Fruit fly (Drosophila melanogaster) whole organism, embryonic: Measurements from ENCODE around the gene ArgRS-m.

Experiments used
- Aef1 ChIP-seq: fragments of 200-800 bp; sonication (Bioruptor generic); IDR thresholded peaks from 3 replicates; pipeline ENCODE4 v1.3.6; 2022; ENCODE audit warnings: missing biosample characterization, missing genetic modification characterization
- Blimp-1 ChIP-seq: fragments of 200-800 bp; sonication (Bioruptor generic); optimal IDR thresholded peaks from 3 replicates; lab custom pipeline; 2018; ENCODE audit warnings: missing biosample characterization, missing genetic modification characterization, mild to moderate bottlenecking, moderate library complexity, missing genetic modification reagents
- CG11398 ChIP-seq: fragments of 200-800 bp; sonication (Bioruptor generic); optimal IDR thresholded peaks from 2 replicates; lab custom pipeline; 2016; ENCODE audit warnings: missing biosample characterization, missing genetic modification characterization
- CG12769 ChIP-seq: fragments of 200-800 bp; sonication (Bioruptor generic); optimal IDR thresholded peaks from 2 replicates; lab custom pipeline; 2019; ENCODE audit warnings: missing biosample characterization, mild to moderate bottlenecking, missing genetic modification characterization, moderate library complexity
- CG15011 ChIP-seq: fragments of 200-800 bp; sonication (Bioruptor generic); optimal IDR thresholded peaks from 3 replicates; lab custom pipeline; 2018; ENCODE audit warnings: missing biosample characterization, mild to moderate bottlenecking, missing genetic modification characterization
- CG15601 ChIP-seq: fragments of 200-800 bp; sonication (Bioruptor generic); optimal IDR thresholded peaks from 3 replicates; lab custom pipeline; 2019; ENCODE audit warnings: missing biosample characterization, mild to moderate bottlenecking, missing genetic modification characterization, moderate library complexity
- CG17912 ChIP-seq: fragments of 200-800 bp; sonication (Bioruptor generic); optimal IDR thresholded peaks from 2 replicates; lab custom pipeline; 2018; ENCODE audit warnings: missing biosample characterization, mild to moderate bottlenecking, missing genetic modification characterization
- CG2202 ChIP-seq: fragments of 200-800 bp; sonication (Bioruptor generic); optimal IDR thresholded peaks from 2 replicates; lab custom pipeline; 2018; ENCODE audit warnings: missing biosample characterization, mild to moderate bottlenecking, missing genetic modification characterization
- CG30020 ChIP-seq: fragments of 200-800 bp; optimal IDR thresholded peaks from 2 replicates; lab custom pipeline; 2019; ENCODE audit warnings: missing biosample characterization, mild to moderate bottlenecking, missing genetic modification characterization, moderate library complexity
- CG34376 ChIP-seq: fragments of 200-800 bp; sonication (Bioruptor generic); optimal IDR thresholded peaks from 2 replicates; lab custom pipeline; 2018; ENCODE audit warnings: missing biosample characterization, mild to moderate bottlenecking, missing genetic modification characterization
- CG34422 ChIP-seq: fragments of 200-800 bp; sonication (Bioruptor generic); IDR thresholded peaks from 3 replicates; pipeline ENCODE4 v1.3.6; 2022; ENCODE audit warnings: missing biosample characterization, missing genetic modification characterization
- CG5180 ChIP-seq: fragments of 200-800 bp; sonication (Bioruptor generic); optimal IDR thresholded peaks from 3 replicates; lab custom pipeline; 2017; ENCODE audit warnings: missing biosample characterization, missing genetic modification characterization, mild to moderate bottlenecking, moderate library complexity, missing genetic modification reagents
- CG7357 ChIP-seq: fragments of 200-800 bp; sonication (Bioruptor generic); IDR thresholded peaks from 3 replicates; pipeline ENCODE4 v1.3.6; 2022; ENCODE audit warnings: missing biosample characterization, missing genetic modification characterization
- CG7556 ChIP-seq: fragments of 200-800 bp; sonication (Bioruptor generic); optimal IDR thresholded peaks from 2 replicates; lab custom pipeline; 2017; ENCODE audit warnings: missing biosample characterization, mild to moderate bottlenecking, missing genetic modification characterization
- CG8290 ChIP-seq, 3 experiments: fragments of 200-800 bp; sonication (Bioruptor generic); optimal IDR thresholded peaks; 2 replicates each; lab custom pipeline; 2016 to 2019; ENCODE audit warnings: missing biosample characterization in 3 of 3, missing genetic modification characterization in 3 of 3, mild to moderate bottlenecking in 2 of 3, moderate library complexity in 1 of 3
- CG8388 ChIP-seq: fragments of 200-800 bp; sonication (Bioruptor generic); optimal IDR thresholded peaks from 2 replicates; lab custom pipeline; 2019; ENCODE audit warnings: missing biosample characterization, mild to moderate bottlenecking, missing genetic modification characterization, moderate library complexity
- CHES-1-like ChIP-seq: fragments of 200-800 bp; sonication (Bioruptor generic); optimal IDR thresholded peaks from 2 replicates; lab custom pipeline; 2016; ENCODE audit warnings: missing biosample characterization, missing genetic modification characterization
- Chrac-16 ChIP-seq: fragments of 200-800 bp; sonication (Bioruptor generic); optimal IDR thresholded peaks from 3 replicates; lab custom pipeline; 2016; ENCODE audit warnings: missing biosample characterization, missing genetic modification characterization
- CkIIα-i1 ChIP-seq: fragments of 200-800 bp; sonication (Bioruptor generic); IDR thresholded peaks from 2 replicates; pipeline ENCODE4 v1.3.6; 2022; ENCODE audit warnings: missing biosample characterization, missing genetic modification characterization
- Deaf1 ChIP-seq: fragments of 200-800 bp; optimal IDR thresholded peaks from 3 replicates; lab custom pipeline; 2019; ENCODE audit warnings: missing biosample characterization, mild to moderate bottlenecking, missing genetic modification characterization, moderate library complexity
- Elba2 ChIP-seq: fragments of 200-800 bp; sonication (Bioruptor generic); optimal IDR thresholded peaks from 3 replicates; lab custom pipeline; 2016; ENCODE audit warnings: missing biosample characterization, missing genetic modification characterization
- GATAe ChIP-seq: fragments of 200-800 bp; sonication (Bioruptor generic); conservative IDR thresholded peaks from 2 replicates; pipeline ENCODE4 v1.3.6; 2022; ENCODE audit warnings: missing biosample characterization, missing genetic modification characterization
- HHEX ChIP-seq: fragments of 200-800 bp; sonication (Bioruptor generic); optimal IDR thresholded peaks from 3 replicates; lab custom pipeline; 2017; ENCODE audit warnings: missing biosample characterization, mild to moderate bottlenecking, missing genetic modification characterization, missing genetic modification reagents
- Lhr ChIP-seq: fragments of 200-800 bp; sonication (Bioruptor generic); optimal IDR thresholded peaks from 3 replicates; lab custom pipeline; 2017; ENCODE audit warnings: mild to moderate bottlenecking, missing biosample characterization, missing genetic modification reagents, missing genetic modification characterization
- MESR4 ChIP-seq: fragments of 200-800 bp; sonication (Bioruptor generic); optimal IDR thresholded peaks from 2 replicates; lab custom pipeline; 2018; ENCODE audit warnings: missing biosample characterization, mild to moderate bottlenecking, missing genetic modification characterization, moderate library complexity
- Nf-YA ChIP-seq: fragments of 200-800 bp; sonication (Bioruptor generic); IDR thresholded peaks from 2 replicates; pipeline ENCODE4 v1.3.6; 2022; ENCODE audit warnings: missing biosample characterization, missing genetic modification characterization
- Pdp1 ChIP-seq, 2 experiments: fragments of 200-800 bp; sonication (Bioruptor generic); optimal IDR thresholded peaks; 3 replicates each; lab custom pipeline; 2016; ENCODE audit warnings: missing biosample characterization in 2 of 2, missing genetic modification characterization in 2 of 2, mild to moderate bottlenecking in 1 of 2, moderate library complexity in 1 of 2
- Tbp ChIP-seq: fragments of >200 bp; optimal IDR thresholded peaks from 2 replicates; lab custom pipeline; 2018; ENCODE audit warnings: missing biosample characterization, missing genetic modification characterization
- Trl ChIP-seq, 3 experiments: fragments of >200 bp in 2 of 3; fragments of 200-800 bp in 1 of 3; sonication (Bioruptor generic) in 1 of 3; optimal IDR thresholded peaks; 2 replicates in 1 of 3; 3 replicates in 2 of 3; lab custom pipeline; 2016 to 2017; ENCODE audit warnings: missing biosample characterization in 1 of 3, missing genetic modification characterization in 1 of 3
- Xbp1 ChIP-seq: fragments of 200-800 bp; sonication (Bioruptor generic); optimal IDR thresholded peaks from 3 replicates; lab custom pipeline; 2016; ENCODE audit warnings: missing biosample characterization, mild to moderate bottlenecking, missing genetic modification characterization
- YL-1 ChIP-seq: fragments of 200-800 bp; sonication (Bioruptor generic); optimal IDR thresholded peaks from 3 replicates; lab custom pipeline; 2017; ENCODE audit warnings: missing biosample characterization, mild to moderate bottlenecking, missing genetic modification characterization
- bigmax ChIP-seq: fragments of 200-800 bp; sonication (Bioruptor generic); optimal IDR thresholded peaks from 2 replicates; lab custom pipeline; 2018; ENCODE audit warnings: missing biosample characterization, mild to moderate bottlenecking, missing genetic modification characterization
- disco-r ChIP-seq: fragments of 200-800 bp; sonication (Bioruptor generic); optimal IDR thresholded peaks from 2 replicates; lab custom pipeline; 2016; ENCODE audit warnings: missing biosample characterization, missing genetic modification characterization
- ems ChIP-seq: fragments of 200-800 bp; sonication (Bioruptor generic); optimal IDR thresholded peaks from 3 replicates; lab custom pipeline; 2016; ENCODE audit warnings: missing biosample characterization, missing genetic modification characterization
- gcm2 ChIP-seq: fragments of 200-800 bp; sonication (Bioruptor generic); optimal IDR thresholded peaks from 2 replicates; lab custom pipeline; 2016; ENCODE audit warnings: missing biosample characterization, missing genetic modification characterization
- grau ChIP-seq: fragments of 200-800 bp; optimal IDR thresholded peaks from 3 replicates; lab custom pipeline; 2019; ENCODE audit warnings: missing biosample characterization, mild to moderate bottlenecking, missing genetic modification characterization, moderate library complexity
- grn ChIP-seq: fragments of 200-800 bp; sonication (Bioruptor generic); optimal IDR thresholded peaks from 3 replicates; lab custom pipeline; 2017; ENCODE audit warnings: missing biosample characterization, missing genetic modification characterization
- kay ChIP-seq: fragments of 200-800 bp; sonication (Bioruptor generic); optimal IDR thresholded peaks from 2 replicates; lab custom pipeline; 2016; ENCODE audit warnings: missing biosample characterization, missing genetic modification characterization
- mirr ChIP-seq: fragments of 200-800 bp; sonication (Bioruptor generic); optimal IDR thresholded peaks from 3 replicates; lab custom pipeline; 2018; ENCODE audit warnings: missing biosample characterization, mild to moderate bottlenecking, missing genetic modification characterization
- nom ChIP-seq: fragments of 200-800 bp; sonication (Bioruptor generic); optimal IDR thresholded peaks from 2 replicates; lab custom pipeline; 2017; ENCODE audit warnings: missing biosample characterization, missing genetic modification characterization, mild to moderate bottlenecking, moderate library complexity, missing genetic modification reagents
- oc ChIP-seq: fragments of 200-800 bp; sonication (Bioruptor generic); optimal IDR thresholded peaks from 2 replicates; lab custom pipeline; 2018; ENCODE audit warnings: missing biosample characterization, mild to moderate bottlenecking, missing genetic modification characterization, moderate library complexity
- p53 ChIP-seq: fragments of 200-800 bp; sonication (Bioruptor generic); optimal IDR thresholded peaks from 2 replicates; lab custom pipeline; 2016; ENCODE audit warnings: missing biosample characterization, missing genetic modification characterization
- peb ChIP-seq: fragments of 200-800 bp; sonication (Bioruptor generic); IDR thresholded peaks from 2 replicates; pipeline ENCODE4 v1.3.6; 2022; ENCODE audit warnings: missing biosample characterization, missing genetic modification characterization
- phol ChIP-seq: fragments of 200-800 bp; sonication (Bioruptor generic); optimal IDR thresholded peaks from 3 replicates; lab custom pipeline; 2018; ENCODE audit warnings: missing biosample characterization, mild to moderate bottlenecking, missing genetic modification characterization, moderate library complexity
- repo ChIP-seq: fragments of 200-800 bp; sonication (Bioruptor generic); optimal IDR thresholded peaks from 2 replicates; lab custom pipeline; 2016; ENCODE audit warnings: missing biosample characterization, missing genetic modification characterization
- so ChIP-seq: fragments of 200-800 bp; sonication (Bioruptor generic); IDR thresholded peaks from 3 replicates; pipeline ENCODE4 v1.3.6; 2022; ENCODE audit warnings: missing biosample characterization, missing genetic modification characterization
- sob ChIP-seq: fragments of 200-800 bp; sonication (Bioruptor generic); IDR thresholded peaks from 2 replicates; pipeline ENCODE4 v1.3.6; 2022; ENCODE audit warnings: missing biosample characterization, missing genetic modification characterization
- sug ChIP-seq: fragments of 200-800 bp; optimal IDR thresholded peaks from 2 replicates; lab custom pipeline; 2019; ENCODE audit warnings: missing biosample characterization, mild to moderate bottlenecking, missing genetic modification characterization, moderate library complexity
- trem ChIP-seq: fragments of 200-800 bp; optimal IDR thresholded peaks from 3 replicates; lab custom pipeline; 2019; ENCODE audit warnings: missing biosample characterization, mild to moderate bottlenecking, missing genetic modification characterization, moderate library complexity

ArgRS-m gene

dm6 chr3R:7886167-7886858 is 532 bp upstream of the ArgRS-m start, which contains the start of gene CG17816 (continued):
- TF ChIP-seq CG7556 (GFP tag; lab: Kevin White, UChicago) (no peak), CHES-1-like (GFP tag; lab: Kevin White, UChicago) (no peak), CG5180 (GFP tag; lab: Kevin White, UChicago) (peak; percentile 20), Nf-YA (GFP tag; lab: Robert Waterston, UW) (no peak), HHEX (GFP tag; lab: Kevin White, UChicago) (peak; percentile 43), Chrac-16 (GFP tag; lab: Kevin White, UChicago) (no peak), Xbp1 (GFP tag; lab: Kevin White, UChicago) (no peak), disco-r (GFP tag; lab: Kevin White, UChicago) (no peak), CG12769 (no peak), YL-1 (GFP tag; lab: Kevin White, UChicago) (no peak), nom (GFP tag; lab: Kevin White, UChicago) (peak; percentile 43), CG15601 (tag; lab: Kevin White, UChicago) (peak; percentile 13), sug (no peak), ems (GFP tag; lab: Kevin White, UChicago) (no peak), CG7357 (no peak), peb (no peak), Deaf1 (tag; lab: Kevin White, UChicago) (peak; percentile 80), gcm2 (no peak), Blimp-1 (GFP tag; lab: Kevin White, UChicago) (no peak), Trl (optimal IDR thresholded peaks at IDR 0.05; lab: Kevin White, UChicago) (peak in 1 of 2 experiments; percentile 11), Trl (GFP tag; optimal IDR thresholded peaks at IDR 0.05; lab: Kevin White, UChicago) (no peak), repo (GFP tag; lab: Kevin White, UChicago) (no peak), MESR4 (GFP tag; lab: Kevin White, UChicago) (peak; percentile 19), CG8388 (no peak), sob (GFP tag; lab: Robert Waterston, UW) (no peak), CG30020 (tag; lab: Kevin White, UChicago) (no peak), Elba2 (no peak), CG34422 (GFP tag; lab: Robert Waterston, UW) (0 out of 3 replicates have a peak, but pooled peaks have one; percentile 12), mirr (GFP tag; lab: Kevin White, UChicago) (no peak), Lhr (no peak), CG15011 (GFP tag; lab: Kevin White, UChicago) (no peak), GATAe (no peak), CG17912 (GFP tag; lab: Kevin White, UChicago) (no peak), CG2202 (tag; lab: Kevin White, UChicago) (no peak), Aef1 (GFP tag; lab: Robert Waterston, UW) (no peak), trem (tag; lab: Kevin White, UChicago) (no peak), grn (GFP tag; lab: Kevin White, UChicago) (no peak), CG8290 (GFP tag; optimal IDR thresholded peaks at IDR 0.05; lab: Kevin White, UChicago) (no peak), CG8290 (tag; optimal IDR thresholded peaks at IDR 0.05; lab: Kevin White, UChicago) (peak in 1 of 2 experiments; percentile 33), oc (tag; lab: Kevin White, UChicago) (peak; percentile 30), p53 (GFP tag; lab: Kevin White, UChicago) (peak; percentile 85), grau (tag; lab: Kevin White, UChicago) (no peak), CG34376 (GFP tag; lab: Kevin White, UChicago) (no peak), CkIIα-i1 (GFP tag; lab: Robert Waterston, UW) (no peak), Tbp (GFP tag; lab: Kevin White, UChicago) (no peak), kay (GFP tag; lab: Kevin White, UChicago) (no peak), CG11398 (GFP tag; lab: Kevin White, UChicago) (no peak), bigmax (GFP tag; lab: Kevin White, UChicago) (no peak), Pdp1 (GFP tag; optimal IDR thresholded peaks at IDR 0.05; lab: Kevin White, UChicago) (peak in 1 of 2 experiments; percentile 42), phol (tag; lab: Kevin White, UChicago) (peak; percentile 37), so (0 out of 3 replicates have a peak, but pooled peaks have one; percentile 7)
